Worm (Caenorhabditis elegans): ENCODE data around the gene srlf-29.

DNA sequence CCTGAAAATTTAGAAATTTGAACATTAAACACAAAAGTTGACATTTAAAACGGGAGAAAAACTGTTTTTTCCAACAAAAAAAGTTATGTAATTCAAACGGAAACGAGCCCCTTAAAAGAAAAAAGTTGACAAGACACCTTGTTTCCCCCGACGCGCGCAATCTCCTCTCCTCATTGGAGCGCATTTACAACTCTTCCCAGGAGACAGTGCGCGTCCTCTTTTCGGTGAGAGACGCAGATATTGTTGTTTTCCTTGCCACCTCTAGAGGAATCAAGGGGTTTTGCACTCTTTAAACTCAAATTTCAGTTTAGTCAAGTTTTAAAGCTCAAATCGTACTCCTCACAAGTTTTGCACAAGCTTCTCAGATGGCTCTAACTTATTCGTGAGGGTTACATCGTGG lies 29.7 kb downstream of the srlf-29 start, which contains the start of gene F58E1.13:
- TF ChIP-seq flt-1 (GFP tag; IDR thresholded peaks at IDR 0.05): no peak
- no peak for TF ChIP-seq ztf-29 (GFP tag; IDR thresholded peaks at IDR 0.05)
- no peak for TF ChIP-seq tab-1 (GFP tag; IDR thresholded peaks at IDR 0.05)
- TF ChIP-seq T22C8.4 (GFP tag; IDR thresholded peaks at IDR 0.05): no peak
- TF ChIP-seq ztf-23 (GFP tag; IDR thresholded peaks at IDR 0.05): no peak

Data from whole organism, midembryonic.